Fruit fly (Drosophila melanogaster): ENCODE measurements around the gene Myt1.
A peak's percentile ranks its signal among the peaks of the same experiment; 100 is the strongest.

The Myt1 gene

DNA sequence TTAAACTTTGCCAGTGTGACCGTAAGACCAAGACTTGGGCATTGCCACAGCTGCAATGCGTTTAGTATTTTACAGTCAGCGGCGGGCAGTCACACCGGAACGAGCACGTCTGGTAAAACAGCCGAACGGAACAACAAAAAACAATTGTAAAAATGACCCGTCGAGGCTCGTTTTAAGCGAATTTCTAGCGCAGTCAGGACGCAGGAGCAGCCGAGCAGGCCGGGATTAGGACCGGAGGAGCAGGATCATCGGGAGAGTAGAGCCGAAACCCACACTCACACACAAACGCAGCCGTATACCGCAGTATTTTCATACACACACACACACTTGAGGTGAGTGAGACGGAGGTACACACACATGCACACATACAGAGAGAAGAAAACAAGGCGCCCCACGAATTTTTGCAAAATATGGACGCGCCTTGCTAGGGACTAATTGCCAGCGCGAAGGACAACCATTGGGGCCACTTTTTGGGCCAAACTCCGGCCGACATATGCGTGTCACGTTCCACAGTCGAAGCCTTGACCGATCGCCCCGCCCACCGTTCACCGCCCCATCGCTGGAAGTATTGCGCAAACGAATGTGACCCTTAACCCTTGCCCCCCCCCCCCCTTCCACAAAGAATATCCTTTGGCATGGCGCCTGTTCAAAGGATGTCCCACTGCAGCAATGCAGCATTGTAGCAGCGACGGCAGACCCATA lies 26.3 kb downstream of the Myt1 start, which contains the start of gene Usp47 (continued):
- peak; percentile 6 for TF ChIP-seq sug (tag; optimal IDR thresholded peaks at IDR 0.05)
- no peak for TF ChIP-seq Rx (GFP tag; IDR thresholded peaks at IDR 0.05)
- no peak for TF ChIP-seq lab (GFP tag; optimal IDR thresholded peaks at IDR 0.05)
- no peak for TF ChIP-seq fd3F (GFP tag; optimal IDR thresholded peaks at IDR 0.05)
- TF ChIP-seq CG18476 (GFP tag; optimal IDR thresholded peaks at IDR 0.05) = no peak
- peak; percentile 62 for TF ChIP-seq HmgZ (tag; optimal IDR thresholded peaks at IDR 0.05)
- no peak for TF ChIP-seq CG17612 (GFP tag; IDR thresholded peaks at IDR 0.05)
- TF ChIP-seq CG16863 (GFP tag; optimal IDR thresholded peaks at IDR 0.05) = no peak
- TF ChIP-seq sens (GFP tag) = no peak
- no peak for TF ChIP-seq dpn (GFP tag; optimal IDR thresholded peaks at IDR 0.05)
- TF ChIP-seq CG1647 (GFP tag; optimal IDR thresholded peaks at IDR 0.05) = no peak
- TF ChIP-seq GATAe (GFP tag; conservative IDR thresholded peaks at IDR 0.05) = no peak
- peak; percentile 11 for TF ChIP-seq CG8924 (tag; optimal IDR thresholded peaks at IDR 0.05)
- TF ChIP-seq Ada2b (GFP tag; IDR thresholded peaks at IDR 0.05) = no peak
- TF ChIP-seq CG11560 (tag; IDR thresholded peaks at IDR 0.05) = no peak
- TF ChIP-seq D (optimal IDR thresholded peaks at IDR 0.05) = peak; percentile 58
- TF ChIP-seq D (GFP tag; optimal IDR thresholded peaks at IDR 0.05) = no peak
- TF ChIP-seq usp (GFP tag; optimal IDR thresholded peaks at IDR 0.05) = no peak
- TF ChIP-seq CoRest (tag; optimal IDR thresholded peaks at IDR 0.05) = no peak
- no peak for TF ChIP-seq CG8388 (GFP tag; optimal IDR thresholded peaks at IDR 0.05)
- peak; percentile 89 for TF ChIP-seq gfzf (GFP tag; optimal IDR thresholded peaks at IDR 0.05)
- no peak for TF ChIP-seq Poxn (GFP tag; IDR thresholded peaks at IDR 0.05)
- TF ChIP-seq fu2 (GFP tag; optimal IDR thresholded peaks at IDR 0.05) = no peak
- no peak for TF ChIP-seq CG11504 (tag; optimal IDR thresholded peaks at IDR 0.05)
- TF ChIP-seq CG6175 (GFP tag; IDR thresholded peaks at IDR 0.05) = no peak
- TF ChIP-seq Bgb (GFP tag; IDR thresholded peaks at IDR 0.05; ENCODE audit: partially characterized antibody) = peak; percentile 41; the same call in 1 of the 2 replicates
- no peak for TF ChIP-seq CG7357 (GFP tag; IDR thresholded peaks at IDR 0.05)
- no peak for TF ChIP-seq CG10209 (GFP tag; optimal IDR thresholded peaks at IDR 0.05)
- peak; percentile 16 for TF ChIP-seq CG12299 (tag; optimal IDR thresholded peaks at IDR 0.05)
- no peak for TF ChIP-seq CG7987 (GFP tag; optimal IDR thresholded peaks at IDR 0.05)
- TF ChIP-seq CG12155 (GFP tag; optimal IDR thresholded peaks at IDR 0.05) = no peak
- no peak for TF ChIP-seq ssp (GFP tag; IDR thresholded peaks at IDR 0.05)
- TF ChIP-seq al (GFP tag; IDR thresholded peaks at IDR 0.05) = no peak
- peak; percentile 32 for TF ChIP-seq CG2712 (tag; optimal IDR thresholded peaks at IDR 0.05)
- TF ChIP-seq CG7745 (tag; optimal IDR thresholded peaks at IDR 0.05) = no peak
- no peak for TF ChIP-seq z (GFP tag; IDR thresholded peaks at IDR 0.05)
- no peak for TF ChIP-seq CTCF (GFP tag; optimal IDR thresholded peaks at IDR 0.05)
- TF ChIP-seq CG12104 (GFP tag; optimal IDR thresholded peaks at IDR 0.05) = no peak
- TF ChIP-seq CG1832 (GFP tag; optimal IDR thresholded peaks at IDR 0.05) = no peak
- TF ChIP-seq Nf-YA (GFP tag; IDR thresholded peaks at IDR 0.05) = no peak
- no peak for TF ChIP-seq phol (tag; optimal IDR thresholded peaks at IDR 0.05)
- no peak for TF ChIP-seq Ptx1 (GFP tag; IDR thresholded peaks at IDR 0.05)
- TF ChIP-seq Taf1 (GFP tag; IDR thresholded peaks at IDR 0.05) = no peak
- no peak for TF ChIP-seq unpg (GFP tag; optimal IDR thresholded peaks at IDR 0.05)
- TF ChIP-seq kni (GFP tag; optimal IDR thresholded peaks at IDR 0.05) = no peak
- peak; percentile 21 for TF ChIP-seq repo (GFP tag; optimal IDR thresholded peaks at IDR 0.05)
- TF ChIP-seq CG34422 (GFP tag; IDR thresholded peaks at IDR 0.05) = peak; percentile 84; the same call in 2 of the 3 replicates
- TF ChIP-seq CG12071 (GFP tag; optimal IDR thresholded peaks at IDR 0.05) = peak; percentile 16
- TF ChIP-seq CG42726 (GFP tag; IDR thresholded peaks at IDR 0.05; ENCODE audit: partially characterized antibody) = peak; percentile 56; the same call in 1 of the 2 replicates
- TF ChIP-seq danr (GFP tag; IDR thresholded peaks at IDR 0.05) = no peak
- no peak for TF ChIP-seq HHEX (GFP tag; optimal IDR thresholded peaks at IDR 0.05)
- TF ChIP-seq CG4360 (GFP tag; IDR thresholded peaks at IDR 0.05) = peak; percentile 44

All from whole organism, embryonic.